Worm (Caenorhabditis elegans) whole organism, midembryonic: ENCODE results near the gene ret-1.

Experiments used
- T22C8.4 ChIP-seq: fragments of 200-800 bp; sonication (Bioruptor generic); IDR thresholded peaks from 2 replicates; pipeline ENCODE4 v1.3.6; 2022; ENCODE audit warnings: missing genetic modification characterization, missing compliant biosample characterization
- cog-1 ChIP-seq: sonication (generic microtip); optimal IDR thresholded peaks from 2 replicates; lab custom pipeline; 2016; ENCODE audit warnings: missing genetic modification characterization, missing compliant biosample characterization
- flt-1 ChIP-seq: fragments of 200-800 bp; sonication (Bioruptor generic); IDR thresholded peaks from 2 replicates; pipeline ENCODE4 v1.3.6; 2022; ENCODE audit warnings: missing genetic modification characterization, missing compliant biosample characterization
- klf-2 ChIP-seq: fragments of 200-800 bp; sonication (Bioruptor generic); conservative IDR thresholded peaks from 2 replicates; pipeline ENCODE4 v1.3.6; 2022; ENCODE audit warnings: missing genetic modification reagents, missing genetic modification characterization, missing compliant biosample characterization
- med-1 ChIP-seq: sonication (generic microtip); optimal IDR thresholded peaks from 2 replicates; lab custom pipeline; 2017; ENCODE audit warnings: missing genetic modification characterization, mild to moderate bottlenecking, missing compliant biosample characterization, antibody characterized with exemption, missing genetic modification reagents; ENCODE audit not compliant: insufficient read depth
- ref-1 ChIP-seq: fragments of 200-800 bp; sonication (Bioruptor generic); conservative IDR thresholded peaks from 2 replicates; pipeline ENCODE4 v1.3.6; 2022; ENCODE audit warnings: missing genetic modification reagents, missing genetic modification characterization, missing compliant biosample characterization
- tab-1 ChIP-seq: fragments of 200-800 bp; sonication (Bioruptor generic); IDR thresholded peaks from 2 replicates; pipeline ENCODE4 v1.3.6; 2022; ENCODE audit warnings: missing genetic modification characterization, missing compliant biosample characterization
- ztf-23 ChIP-seq: fragments of 200-800 bp; sonication (Bioruptor generic); IDR thresholded peaks from 2 replicates; pipeline ENCODE4 v1.3.6; 2022; ENCODE audit warnings: missing genetic modification reagents, missing genetic modification characterization, missing compliant biosample characterization

ce11 chrV:14820314-14820713, 26.9 kb downstream of the ret-1 start:
- TF ChIP-seq cog-1 (tag; lab: Kevin White, UChicago) (no peak), flt-1 (GFP tag; lab: Robert Waterston, UW) (no peak), ref-1 (GFP tag; lab: Robert Waterston, UW) (no peak), klf-2 (GFP tag; lab: Robert Waterston, UW) (no peak), ztf-23 (GFP tag; lab: Robert Waterston, UW) (no peak), T22C8.4 (GFP tag; lab: Robert Waterston, UW) (no peak), med-1 (GFP tag; lab: Kevin White, UChicago) (no peak), tab-1 (GFP tag; lab: Robert Waterston, UW) (no peak)
